Fruit fly (Drosophila melanogaster): ENCODE measurements around the gene RYa-R.

The RYa-R gene

dm6 chr3R:26964452-26965133, 32.2 kb upstream of the RYa-R start, which contains the start of gene Tsp97E (continued):
- TF ChIP-seq fd3F (GFP tag; optimal IDR thresholded peaks at IDR 0.05) (no peak), CG10979 (tag; optimal IDR thresholded peaks at IDR 0.05) (no peak), MESR4 (GFP tag; optimal IDR thresholded peaks at IDR 0.05) (peak; percentile 87), Lhr (GFP tag; optimal IDR thresholded peaks at IDR 0.05) (no peak), Rfx (GFP tag; IDR thresholded peaks at IDR 0.05) (no peak), sens-2 (GFP tag; IDR thresholded peaks at IDR 0.05) (no peak), Dip2 (GFP tag; IDR thresholded peaks at IDR 0.05) (no peak), Sox102F (GFP tag; optimal IDR thresholded peaks at IDR 0.05) (no peak), CG5180 (GFP tag; optimal IDR thresholded peaks at IDR 0.05) (no peak), sd (tag; optimal IDR thresholded peaks at IDR 0.05) (no peak), fd64A (GFP tag; optimal IDR thresholded peaks at IDR 0.05) (no peak), fd96Cb (tag; optimal IDR thresholded peaks at IDR 0.05) (no peak), CkIIα-i1 (GFP tag; IDR thresholded peaks at IDR 0.05) (no peak), CG2712 (tag; optimal IDR thresholded peaks at IDR 0.05) (peak; percentile 49), CG15479 (GFP tag; optimal IDR thresholded peaks at IDR 0.05) (peak; percentile 41), stc (GFP tag; IDR thresholded peaks at IDR 0.05) (no peak), Sin3A (optimal IDR thresholded peaks at IDR 0.05) (no peak), ham (GFP tag; IDR thresholded peaks at IDR 0.05) (no peak), Spps (tag; optimal IDR thresholded peaks at IDR 0.05) (peak; percentile 39), sens (GFP tag) (peak; percentile 67), ase (GFP tag; IDR thresholded peaks at IDR 0.05) (no peak), en (GFP tag; optimal IDR thresholded peaks at IDR 0.05) (no peak), CG10147 (GFP tag; optimal IDR thresholded peaks at IDR 0.05) (no peak), Ets97D (GFP tag; optimal IDR thresholded peaks at IDR 0.05) (peak; percentile 64), NK7.1 (GFP tag; optimal IDR thresholded peaks at IDR 0.05) (no peak), CG12236 (GFP tag; optimal IDR thresholded peaks at IDR 0.05) (no peak), cad (GFP tag; optimal IDR thresholded peaks at IDR 0.05) (no peak), CG18262 (tag; optimal IDR thresholded peaks at IDR 0.05) (peak; percentile 39), Ets65A (GFP tag) (no peak), pros (GFP tag; optimal IDR thresholded peaks at IDR 0.05) (no peak), CG10366 (GFP tag; IDR thresholded peaks at IDR 0.05) (no peak), CG3847 (GFP tag; IDR thresholded peaks at IDR 0.05) (no peak), Fer2 (tag; optimal IDR thresholded peaks at IDR 0.05) (no peak), disco-r (GFP tag; optimal IDR thresholded peaks at IDR 0.05) (no peak), crp (GFP tag; optimal IDR thresholded peaks at IDR 0.05) (no peak), CG8359 (GFP tag; optimal IDR thresholded peaks at IDR 0.05; ENCODE audit: borderline replicate concordance) (no peak), CG10267 (tag; optimal IDR thresholded peaks at IDR 0.05) (peak; percentile 50), CG9215 (GFP tag; IDR thresholded peaks at IDR 0.05) (no peak), CG33213 (GFP tag; optimal IDR thresholded peaks at IDR 0.05) (no peak), CG16813 (GFP tag; IDR thresholded peaks at IDR 0.05; ENCODE audit: partially characterized antibody) (peak; percentile 72), chn (GFP tag; optimal IDR thresholded peaks at IDR 0.05) (no peak), prd (optimal IDR thresholded peaks at IDR 0.05) (no peak), prd (GFP tag; IDR thresholded peaks at IDR 0.05) (no peak), CG13624 (GFP tag; optimal IDR thresholded peaks at IDR 0.05) (no peak), tio (GFP tag; optimal IDR thresholded peaks at IDR 0.05) (no peak), ap (GFP tag; IDR thresholded peaks at IDR 0.05) (no peak), CG31224 (GFP tag; IDR thresholded peaks at IDR 0.05) (no peak), Gsc (GFP tag; IDR thresholded peaks at IDR 0.05) (no peak), cg (GFP tag; optimal IDR thresholded peaks at IDR 0.05) (peak; percentile 2), Taf1 (GFP tag; IDR thresholded peaks at IDR 0.05) (no peak), CG15011 (GFP tag; optimal IDR thresholded peaks at IDR 0.05) (no peak), CG1603 (tag; optimal IDR thresholded peaks at IDR 0.05) (no peak)

All from whole organism, embryonic.